Worm (Caenorhabditis elegans): Measurements from ENCODE around the gene C30H6.12.

ce11 chrIV:17361143-17361542 lies 22.0 kb upstream of the C30H6.12 start, which contains the start of gene clec-202:
- TF ChIP-seq ets-7 (tag; optimal IDR thresholded peaks at IDR 0.05) = no peak
- no peak for TF ChIP-seq scrt-1 (GFP tag; IDR thresholded peaks at IDR 0.05)

Data from whole organism, early embryonic.